Fruit fly (Drosophila melanogaster) whole organism, adult: Measurements from ENCODE around the gene Ent3.

Source experiments
- CG12768 ChIP-seq: fragments of 200-800 bp; sonication (Bioruptor generic); optimal IDR thresholded peaks from 2 replicates; lab custom pipeline; 2017; ENCODE audit warnings: missing biosample characterization, missing genetic modification characterization, mild to moderate bottlenecking, moderate library complexity, missing genetic modification reagents
- CG33017 ChIP-seq: fragments of 200-800 bp; sonication (Bioruptor generic); optimal IDR thresholded peaks from 2 replicates; lab custom pipeline; 2018; ENCODE audit warnings: missing biosample characterization, mild to moderate bottlenecking, missing genetic modification characterization, moderate library complexity
- CG5204 ChIP-seq: fragments of 200-800 bp; sonication (Bioruptor generic); optimal IDR thresholded peaks from 2 replicates; lab custom pipeline; 2016; ENCODE audit warnings: missing biosample characterization, missing genetic modification characterization
- CG7101 ChIP-seq: fragments of 200-800 bp; sonication (Bioruptor generic); optimal IDR thresholded peaks from 2 replicates; lab custom pipeline; 2018; ENCODE audit warnings: missing biosample characterization, mild to moderate bottlenecking, missing genetic modification characterization, moderate library complexity
- Clk ChIP-seq: fragments of 200-800 bp; sonication (Bioruptor generic); optimal IDR thresholded peaks from 2 replicates; lab custom pipeline; 2017; ENCODE audit warnings: missing biosample characterization, missing genetic modification characterization
- Mnt ChIP-seq: fragments of 200-800 bp; sonication (Bioruptor generic); optimal IDR thresholded peaks from 2 replicates; lab custom pipeline; 2016; ENCODE audit warnings: missing biosample characterization, mild to moderate bottlenecking, missing genetic modification characterization
- bab1 ChIP-seq: fragments of 200-800 bp; sonication (Bioruptor generic); optimal IDR thresholded peaks from 3 replicates; lab custom pipeline; 2019; ENCODE audit warnings: missing biosample characterization, mild to moderate bottlenecking, missing genetic modification characterization, moderate library complexity
- cic ChIP-seq: fragments of 200-800 bp; sonication (Bioruptor generic); optimal IDR thresholded peaks from 2 replicates; lab custom pipeline; 2017; ENCODE audit warnings: missing biosample characterization, mild to moderate bottlenecking, missing genetic modification characterization, moderate library complexity
- cnc ChIP-seq, 2 experiments: fragments of >200 bp; optimal IDR thresholded peaks; 2 replicates each; lab custom pipeline; 2017
- kay ChIP-seq: fragments of 200-800 bp; sonication (Bioruptor generic); peaks from one replicate; lab custom pipeline; 2016; ENCODE audit warnings: missing biosample characterization, missing genetic modification characterization, borderline replicate concordance
- ovo ChIP-seq: fragments of 200-800 bp; sonication (Bioruptor generic); optimal IDR thresholded peaks from 2 replicates; lab custom pipeline; 2016; ENCODE audit warnings: missing biosample characterization, missing genetic modification characterization
- pad ChIP-seq: fragments of 200-800 bp; sonication (Bioruptor generic); optimal IDR thresholded peaks from 3 replicates; lab custom pipeline; 2017; ENCODE audit warnings: missing biosample characterization, missing genetic modification characterization, mild to moderate bottlenecking, moderate library complexity, missing genetic modification reagents
- tj ChIP-seq: fragments of 200-800 bp; sonication (Bioruptor generic); optimal IDR thresholded peaks from 3 replicates; lab custom pipeline; 2017; ENCODE audit warnings: missing biosample characterization, mild to moderate bottlenecking, missing genetic modification characterization, moderate library complexity
- toe ChIP-seq: fragments of 200-800 bp; sonication (Bioruptor generic); optimal IDR thresholded peaks from 2 replicates; lab custom pipeline; 2016; ENCODE audit warnings: missing biosample characterization, missing genetic modification characterization

- TF ChIP-seq bab1 (GFP tag; lab: Kevin White, UChicago) = no peak
- TF ChIP-seq CG12768 (GFP tag; lab: Kevin White, UChicago) = no peak
- no peak for TF ChIP-seq toe (GFP tag; lab: Kevin White, UChicago)
- no peak for TF ChIP-seq ovo
- TF ChIP-seq tj (GFP tag; lab: Kevin White, UChicago) = no peak
- no peak for TF ChIP-seq kay (GFP tag; lab: Kevin White, UChicago)
- TF ChIP-seq CG33017 = no peak
- TF ChIP-seq CG5204 (GFP tag; lab: Kevin White, UChicago) = no peak
- no peak for TF ChIP-seq cic
- TF ChIP-seq cnc (optimal IDR thresholded peaks at IDR 0.05; lab: Kevin White, UChicago) = no peak
- TF ChIP-seq CG7101 (tag; lab: Kevin White, UChicago) = no peak
- no peak for TF ChIP-seq Clk (GFP tag; lab: Kevin White, UChicago)
- no peak for TF ChIP-seq pad (GFP tag; lab: Kevin White, UChicago)
- no peak for TF ChIP-seq Mnt (GFP tag; lab: Kevin White, UChicago)
Observed at dm6 chr3L:12833354-12833753, 20.1 kb upstream of the Ent3 start.
